Fruit fly (Drosophila melanogaster) Kc167 (cell line): Measurements from ENCODE around the gene ND-13A.

Source experiments
- Myc ChIP-seq: fragments of >200 bp; optimal IDR thresholded peaks from 2 replicates; lab custom pipeline; 2017; ENCODE audit warnings: missing external identifiers
- Sin3A ChIP-seq: fragments of >200 bp; optimal IDR thresholded peaks from 2 replicates; lab custom pipeline; 2018; ENCODE audit warnings: missing external identifiers
- h ChIP-seq: fragments of >200 bp; optimal IDR thresholded peaks from 3 replicates; lab custom pipeline; 2018; ENCODE audit warnings: missing external identifiers
- insv ChIP-seq: fragments of >200 bp; optimal IDR thresholded peaks from 3 replicates; lab custom pipeline; 2018; ENCODE audit warnings: missing external identifiers
- psq ChIP-seq: fragments of >200 bp; optimal IDR thresholded peaks from 2 replicates; lab custom pipeline; 2017; ENCODE audit warnings: missing external identifiers
- ttk ChIP-seq: sonication (Bioruptor generic); optimal IDR thresholded peaks from 2 replicates; lab custom pipeline; 2017; ENCODE audit warnings: missing external identifiers

ND-13A gene

DNA sequence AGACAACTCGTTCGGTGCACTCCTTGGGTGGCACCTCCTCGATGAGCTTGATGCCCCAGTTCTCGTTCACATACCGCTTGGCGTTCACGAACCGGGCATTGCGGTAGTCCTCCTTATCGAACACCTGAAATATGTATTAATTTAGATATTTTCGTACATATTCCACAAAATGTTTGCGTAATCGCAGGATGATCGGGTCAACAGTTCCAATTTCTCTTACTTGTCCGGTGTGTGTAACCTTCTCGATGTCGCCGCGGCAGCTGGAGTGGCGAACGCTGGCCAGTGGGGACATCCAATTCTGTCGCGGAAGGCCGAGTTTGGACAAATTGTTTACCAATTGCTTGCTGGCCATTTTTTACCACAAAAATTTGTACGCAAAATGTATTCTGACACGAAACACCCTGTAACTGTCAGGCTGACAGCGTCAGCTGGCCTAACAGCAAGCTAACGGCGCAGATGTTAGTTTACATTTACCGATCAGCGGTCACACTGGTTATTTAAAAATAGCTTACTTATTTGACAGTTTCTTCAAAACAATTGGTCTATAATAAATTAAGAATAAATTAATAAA, at the start of gene ND-13A:
Gene ND-13A (minus strand): TSS at position 499 of the 571 bp plus-strand sequence.
- no peak for TF ChIP-seq psq
- no peak for TF ChIP-seq insv (lab: Kevin White, UChicago)
- no peak for TF ChIP-seq ttk (lab: Kevin White, UChicago)
- TF ChIP-seq Sin3A (lab: Kevin White, UChicago) = no peak
- no peak for TF ChIP-seq Myc (lab: Kevin White, UChicago)
- no peak for TF ChIP-seq h (lab: Kevin White, UChicago)

DNA sequence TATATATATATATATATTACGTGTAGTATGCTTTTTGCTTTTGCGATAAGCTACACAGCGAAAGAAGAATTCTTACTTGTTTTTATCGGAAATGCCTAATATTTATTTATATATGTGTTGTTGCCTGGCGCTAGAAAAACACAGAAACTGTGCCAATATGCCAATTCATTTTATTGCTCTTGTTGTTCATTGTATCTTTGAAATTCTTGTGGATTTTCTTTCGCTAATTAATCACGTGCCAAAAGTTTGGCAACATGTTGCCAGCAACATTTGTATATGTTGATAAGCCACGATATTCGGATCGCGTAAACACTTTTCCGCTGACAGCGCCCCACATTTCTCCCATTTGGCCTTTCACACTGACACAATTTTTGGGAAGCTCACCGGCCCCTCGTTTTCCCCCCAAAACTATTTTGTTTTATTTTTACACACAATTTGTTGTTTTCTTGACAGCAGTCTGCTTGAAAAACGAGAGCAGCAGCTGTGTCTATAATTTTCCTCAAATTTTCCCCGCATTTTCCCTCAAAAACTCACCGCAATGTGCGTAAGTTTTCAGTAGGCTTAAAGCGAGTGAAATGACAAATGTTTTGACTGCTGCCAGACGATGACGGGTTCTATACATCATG, 49.7 kb upstream of the ND-13A start:
- TF ChIP-seq h (lab: Kevin White, UChicago) (no peak), Sin3A (lab: Kevin White, UChicago) (no peak), insv (lab: Kevin White, UChicago) (no peak), Myc (lab: Kevin White, UChicago) (no peak), ttk (lab: Kevin White, UChicago) (no peak)

DNA sequence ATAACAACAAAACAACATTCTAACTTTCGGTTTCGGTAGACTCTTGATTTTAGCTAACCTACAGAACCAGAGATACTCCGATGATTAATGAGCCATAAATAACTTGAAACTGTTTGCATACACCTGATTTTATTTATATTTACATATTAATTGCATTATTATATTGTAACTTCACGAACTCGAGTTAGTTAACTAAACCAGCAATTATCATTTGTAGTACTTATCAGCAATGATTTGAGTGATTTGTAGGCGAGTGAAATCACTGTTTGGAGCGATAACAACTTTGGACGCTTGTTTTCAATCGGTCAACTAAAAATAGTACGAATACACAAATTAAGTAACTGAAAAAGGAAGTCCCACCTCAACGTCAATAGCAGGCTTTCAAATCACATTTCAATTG, 47.8 kb upstream of the ND-13A start:
- TF ChIP-seq insv (lab: Kevin White, UChicago) = no peak
- no peak for TF ChIP-seq Sin3A (lab: Kevin White, UChicago)
- no peak for TF ChIP-seq h (lab: Kevin White, UChicago)
- TF ChIP-seq Myc (lab: Kevin White, UChicago) = no peak
- no peak for TF ChIP-seq psq
- no peak for TF ChIP-seq ttk (lab: Kevin White, UChicago)

DNA sequence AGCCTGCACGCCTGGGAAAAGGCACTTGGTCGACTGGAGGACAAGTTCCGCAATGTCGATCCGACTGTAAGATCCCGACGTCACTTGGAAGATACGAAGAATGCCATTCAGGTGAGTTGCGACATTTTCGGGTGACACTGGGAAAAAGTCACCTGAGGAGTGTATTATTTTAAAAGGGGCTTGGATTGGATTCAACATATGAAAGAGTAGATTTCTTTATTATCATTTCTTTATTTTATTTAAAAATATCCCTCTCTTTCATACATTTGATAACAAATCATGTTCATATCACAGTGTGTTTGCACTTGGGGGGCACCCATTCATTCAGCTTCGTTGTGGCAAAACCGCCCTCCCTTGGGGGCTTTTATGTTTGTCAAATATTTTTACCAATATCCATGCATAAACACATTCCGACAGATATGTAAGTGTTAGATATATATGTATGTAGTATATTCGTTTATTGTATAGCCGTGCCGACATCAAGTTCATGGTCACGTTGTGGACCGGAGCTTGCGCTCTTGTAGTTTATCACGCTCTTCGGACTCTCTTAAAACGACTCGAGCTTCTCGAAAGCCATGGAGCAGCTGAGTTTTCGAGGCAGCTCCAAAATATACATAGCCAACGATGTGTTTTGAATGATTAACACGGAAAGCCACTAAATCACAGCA, 47.2 kb upstream of the ND-13A start:
- TF ChIP-seq Myc (lab: Kevin White, UChicago) (no peak), psq (no peak), insv (lab: Kevin White, UChicago) (no peak), Sin3A (lab: Kevin White, UChicago) (no peak), h (lab: Kevin White, UChicago) (no peak), ttk (lab: Kevin White, UChicago) (no peak)

- TF ChIP-seq Sin3A (lab: Kevin White, UChicago) (no peak), h (lab: Kevin White, UChicago) (no peak), psq (no peak), Myc (lab: Kevin White, UChicago) (no peak), insv (lab: Kevin White, UChicago) (no peak), ttk (lab: Kevin White, UChicago) (no peak)
Observed at dm6 chr2L:5145247-5146197, 45.4 kb upstream of the ND-13A start.

DNA sequence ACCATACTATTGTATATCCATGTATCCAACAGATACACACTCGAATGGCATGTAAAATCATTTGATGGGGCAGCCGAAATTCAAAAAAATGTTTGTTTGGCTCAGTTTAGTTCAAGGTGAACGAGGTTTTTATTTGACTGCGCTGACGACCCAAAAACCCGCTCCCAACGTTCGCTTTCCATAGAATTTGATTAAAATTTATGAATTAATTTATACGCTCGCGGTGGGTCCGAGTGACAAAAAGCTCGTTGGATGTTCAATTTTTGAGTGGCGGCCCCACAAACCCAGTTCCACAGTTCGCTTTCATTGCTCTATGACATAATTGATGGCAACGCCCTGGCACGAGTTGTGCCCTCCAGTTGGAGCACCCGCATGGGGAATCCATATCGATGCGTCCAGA, 19.6 kb upstream of the ND-13A start:
- TF ChIP-seq h (lab: Kevin White, UChicago) (no peak), insv (lab: Kevin White, UChicago) (no peak), Myc (lab: Kevin White, UChicago) (no peak), Sin3A (lab: Kevin White, UChicago) (no peak), psq (no peak), ttk (lab: Kevin White, UChicago) (no peak)

- TF ChIP-seq ttk (lab: Kevin White, UChicago) (no peak), Myc (lab: Kevin White, UChicago) (no peak), insv (lab: Kevin White, UChicago) (no peak), Sin3A (lab: Kevin White, UChicago) (no peak), psq (no peak), h (lab: Kevin White, UChicago) (no peak)
Observed at dm6 chr2L:5117054-5117453, 17.0 kb upstream of the ND-13A start.

dm6 chr2L:5116489-5116888, 16.4 kb upstream of the ND-13A start:
- TF ChIP-seq psq (no peak), h (lab: Kevin White, UChicago) (no peak), Myc (lab: Kevin White, UChicago) (no peak), Sin3A (lab: Kevin White, UChicago) (no peak)

DNA sequence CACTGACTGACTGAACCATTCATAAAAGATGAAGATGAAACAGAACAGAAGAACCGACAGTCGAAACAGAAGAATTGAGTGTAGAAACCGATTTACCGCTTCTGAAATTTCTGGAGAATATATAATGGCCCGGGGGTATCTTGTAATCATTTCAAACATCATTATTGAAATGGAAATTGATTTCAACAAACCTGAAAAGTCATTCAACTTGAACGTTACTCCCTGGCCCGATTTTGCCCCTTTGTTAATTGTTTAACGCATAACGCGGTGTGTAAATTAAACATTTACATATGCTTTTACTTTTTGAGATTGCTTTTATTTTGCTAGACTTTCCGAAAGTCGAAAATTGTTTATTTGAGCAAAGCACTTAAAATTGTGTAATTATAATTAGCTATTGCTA, 14.8 kb upstream of the ND-13A start:
- TF ChIP-seq Sin3A (lab: Kevin White, UChicago) = no peak
- no peak for TF ChIP-seq insv (lab: Kevin White, UChicago)
- TF ChIP-seq Myc (lab: Kevin White, UChicago) = no peak
- TF ChIP-seq ttk (lab: Kevin White, UChicago) = no peak
- no peak for TF ChIP-seq psq
- TF ChIP-seq h (lab: Kevin White, UChicago) = no peak

- no peak for TF ChIP-seq psq
- TF ChIP-seq h (lab: Kevin White, UChicago) = no peak
Observed at dm6 chr2L:5113480-5114118, 13.5 kb upstream of the ND-13A start.
